Worm (Caenorhabditis elegans) whole organism, L1 larva: ENCODE results near the gene ZK688.4.
A peak's percentile ranks its signal among the peaks of the same experiment; 100 is the strongest.

ENCODE experiments used
- dpl-1 ChIP-seq, 3 experiments: fragments of 150-350 bp in 2 of 3; sonication (generic microtip) in 1 of 3; optimal IDR thresholded peaks; 2 replicates each; lab custom pipeline; 2014 to 2017; ENCODE audit warnings: missing biosample characterization in 3 of 3, missing genetic modification characterization in 3 of 3, missing genetic modification reagents in 3 of 3
- lin-39 ChIP-seq: fragments of 150-350 bp; optimal IDR thresholded peaks from 2 replicates; lab custom pipeline; 2014; ENCODE audit warnings: missing biosample characterization, missing genetic modification reagents, missing genetic modification characterization
- mep-1 ChIP-seq: fragments of 150-350 bp; optimal IDR thresholded peaks from 2 replicates; lab custom pipeline; 2014; ENCODE audit warnings: missing biosample characterization, missing genetic modification characterization
- nhr-11 ChIP-seq: fragments of 150-350 bp; optimal IDR thresholded peaks from 2 replicates; lab custom pipeline; 2014; ENCODE audit warnings: missing biosample characterization, missing genetic modification characterization
- skn-1 ChIP-seq: fragments of 150-350 bp; optimal IDR thresholded peaks from 2 replicates; lab custom pipeline; 2014; ENCODE audit warnings: missing biosample characterization, missing genetic modification characterization
- snpc-4 ChIP-seq: fragments of 150-350 bp; optimal IDR thresholded peaks from 2 replicates; lab custom pipeline; 2014; ENCODE audit warnings: missing biosample characterization, missing genetic modification characterization
- tbx-2 ChIP-seq: sonication (generic microtip); optimal IDR thresholded peaks from 2 replicates; lab custom pipeline; 2016; ENCODE audit warnings: missing genetic modification characterization, missing compliant biosample characterization

- TF ChIP-seq nhr-11 (tag; lab: Kevin White, UChicago) (no peak), snpc-4 (tag; lab: Kevin White, UChicago) (no peak), mep-1 (tag; lab: Kevin White, UChicago) (peak; percentile 51), dpl-1 (GFP tag; optimal IDR thresholded peaks at IDR 0.05; lab: Kevin White, UChicago) (peak; percentile 8 to 34 (median 33)), skn-1 (tag; lab: Kevin White, UChicago) (no peak), tbx-2 (tag; lab: Kevin White, UChicago) (no peak), lin-39 (tag; lab: Kevin White, UChicago) (no peak)
Measured at ce11 chrIII:7911621-7912020, 16.8 kb downstream of the ZK688.4 start, which contains the start of gene ZK688.7.
